Worm (Caenorhabditis elegans) whole organism, late embryonic: ENCODE results near the gene F26F4.12.
A peak's percentile ranks its signal among the peaks of the same experiment; 100 is the strongest.

ENCODE experiments used
- C08G9.2 ChIP-seq: sonication (generic microtip); optimal IDR thresholded peaks from 2 replicates; lab custom pipeline; 2016; ENCODE audit warnings: mild to moderate bottlenecking, missing genetic modification characterization, moderate library complexity, missing compliant biosample characterization
- K02D7.2 ChIP-seq: sonication (generic microtip); optimal IDR thresholded peaks from 2 replicates; lab custom pipeline; 2017; ENCODE audit warnings: mild to moderate bottlenecking, missing genetic modification characterization, missing compliant biosample characterization
- K09A11.1 ChIP-seq: sonication (generic microtip); optimal IDR thresholded peaks from 2 replicates; lab custom pipeline; 2017; ENCODE audit warnings: antibody characterized with exemption, mild to moderate bottlenecking, missing genetic modification characterization, missing compliant biosample characterization; ENCODE audit not compliant: insufficient read depth
- Y22D7AL.16 ChIP-seq: sonication (generic microtip); optimal IDR thresholded peaks from 2 replicates; lab custom pipeline; 2016; ENCODE audit warnings: missing genetic modification characterization, missing compliant biosample characterization
- ceh-18 ChIP-seq: sonication (generic microtip); optimal IDR thresholded peaks from 2 replicates; lab custom pipeline; 2016; ENCODE audit warnings: missing genetic modification characterization, missing compliant biosample characterization
- ceh-24 ChIP-seq: sonication (generic microtip); optimal IDR thresholded peaks from 2 replicates; lab custom pipeline; 2016; ENCODE audit warnings: mild to moderate bottlenecking, missing genetic modification characterization, missing compliant biosample characterization
- ceh-30 ChIP-seq: fragments of 150-350 bp; optimal IDR thresholded peaks from 2 replicates; lab custom pipeline; 2014; ENCODE audit warnings: missing biosample characterization, missing genetic modification characterization
- ceh-31 ChIP-seq: sonication (generic microtip); optimal IDR thresholded peaks from 2 replicates; lab custom pipeline; 2016; ENCODE audit warnings: missing genetic modification characterization, missing compliant biosample characterization
- ceh-45 ChIP-seq: fragments of 200-800 bp; sonication (Bioruptor generic); IDR thresholded peaks from 2 replicates; pipeline ENCODE4 v1.3.6; 2022; ENCODE audit warnings: missing genetic modification reagents, missing genetic modification characterization, missing compliant biosample characterization
- ceh-6 ChIP-seq: fragments of 200-800 bp; sonication (Bioruptor generic); optimal IDR thresholded peaks from 2 replicates; lab custom pipeline; 2018; ENCODE audit warnings: mild to moderate bottlenecking, missing genetic modification characterization, missing compliant biosample characterization
- ceh-9 ChIP-seq: sonication (generic microtip); optimal IDR thresholded peaks from 2 replicates; lab custom pipeline; 2016; ENCODE audit warnings: mild to moderate bottlenecking, missing genetic modification characterization, inconsistent platforms, missing compliant biosample characterization
- che-1 ChIP-seq: sonication (generic microtip); optimal IDR thresholded peaks from 2 replicates; lab custom pipeline; 2016; ENCODE audit warnings: mild to moderate bottlenecking, missing genetic modification characterization, missing compliant biosample characterization
- dmd-4 ChIP-seq: sonication (generic microtip); optimal IDR thresholded peaks from 2 replicates; lab custom pipeline; 2016; ENCODE audit warnings: borderline replicate concordance, missing genetic modification characterization, missing compliant biosample characterization
- dve-1 ChIP-seq: sonication (generic microtip); optimal IDR thresholded peaks from 2 replicates; lab custom pipeline; 2017; ENCODE audit warnings: antibody characterized with exemption, mild to moderate bottlenecking, missing genetic modification characterization, missing compliant biosample characterization
- elt-2 ChIP-seq: sonication (generic microtip); optimal IDR thresholded peaks from 2 replicates; lab custom pipeline; 2016; ENCODE audit warnings: missing genetic modification reagents, missing genetic modification characterization, missing compliant biosample characterization
- elt-4 ChIP-seq: sonication (generic microtip); optimal IDR thresholded peaks from 2 replicates; lab custom pipeline; 2016; ENCODE audit warnings: missing genetic modification characterization, missing compliant biosample characterization
- ets-4 ChIP-seq: sonication (generic microtip); optimal IDR thresholded peaks from 2 replicates; lab custom pipeline; 2016; ENCODE audit warnings: missing genetic modification characterization, missing compliant biosample characterization
- eyg-1 ChIP-seq: sonication (generic microtip); optimal IDR thresholded peaks from 2 replicates; lab custom pipeline; 2016; ENCODE audit warnings: missing genotype, missing genetic modification characterization, missing compliant biosample characterization
- fax-1 ChIP-seq: sonication (generic microtip); optimal IDR thresholded peaks from 2 replicates; lab custom pipeline; 2016; ENCODE audit warnings: missing genotype, missing genetic modification characterization, missing compliant biosample characterization
- fkh-10 ChIP-seq: fragments of 150-350 bp; optimal IDR thresholded peaks from 2 replicates; lab custom pipeline; 2014; ENCODE audit warnings: missing biosample characterization, missing genetic modification reagents, missing genetic modification characterization
- fkh-6 ChIP-seq: sonication (generic microtip); optimal IDR thresholded peaks from 2 replicates; lab custom pipeline; 2016; ENCODE audit warnings: missing genetic modification characterization, missing compliant biosample characterization
- hlh-15 ChIP-seq: sonication (generic microtip); optimal IDR thresholded peaks from 2 replicates; lab custom pipeline; 2016; ENCODE audit warnings: missing genetic modification characterization, missing compliant biosample characterization
- hlh-30 ChIP-seq: sonication (generic microtip); optimal IDR thresholded peaks from 2 replicates; lab custom pipeline; 2017; ENCODE audit warnings: antibody characterized with exemption, missing genetic modification characterization, missing compliant biosample characterization; ENCODE audit not compliant: insufficient read depth
- hlh-6 ChIP-seq: sonication (generic microtip); optimal IDR thresholded peaks from 2 replicates; lab custom pipeline; 2016; ENCODE audit warnings: missing genotype, missing genetic modification characterization, missing compliant biosample characterization
- hlh-8 ChIP-seq: sonication (generic microtip); optimal IDR thresholded peaks from 2 replicates; lab custom pipeline; 2016; ENCODE audit warnings: missing genotype, missing genetic modification characterization, missing compliant biosample characterization
- lim-6 ChIP-seq: sonication (generic microtip); optimal IDR thresholded peaks from 2 replicates; lab custom pipeline; 2016; ENCODE audit warnings: missing genetic modification characterization, missing compliant biosample characterization
- lin-11 ChIP-seq: fragments of 200-800 bp; sonication (Bioruptor generic); optimal IDR thresholded peaks from 2 replicates; lab custom pipeline; 2018; ENCODE audit warnings: mild to moderate bottlenecking, missing genetic modification characterization, missing compliant biosample characterization
- madf-2 ChIP-seq: sonication (generic microtip); optimal IDR thresholded peaks from 2 replicates; lab custom pipeline; 2017; ENCODE audit warnings: missing genetic modification characterization, missing compliant biosample characterization
- mec-3 ChIP-seq: sonication (generic microtip); optimal IDR thresholded peaks from 2 replicates; lab custom pipeline; 2016; ENCODE audit warnings: borderline replicate concordance, missing genetic modification characterization, missing compliant biosample characterization
- nfya-1 ChIP-seq: sonication (generic microtip); optimal IDR thresholded peaks from 2 replicates; lab custom pipeline; 2017; ENCODE audit warnings: missing genetic modification characterization, mild to moderate bottlenecking, missing compliant biosample characterization, antibody characterized with exemption, moderate library complexity
- nhr-11 ChIP-seq: fragments of 150-350 bp; optimal IDR thresholded peaks from 2 replicates; lab custom pipeline; 2014; ENCODE audit warnings: missing biosample characterization, missing genetic modification characterization
- npax-4 ChIP-seq: sonication (generic microtip); optimal IDR thresholded peaks from 2 replicates; lab custom pipeline; 2016; ENCODE audit warnings: missing genetic modification characterization, missing compliant biosample characterization
- odd-2 ChIP-seq: sonication (generic microtip); optimal IDR thresholded peaks from 2 replicates; lab custom pipeline; 2017; ENCODE audit warnings: antibody characterized with exemption, mild to moderate bottlenecking, missing genetic modification characterization, missing compliant biosample characterization
- pag-3 ChIP-seq: sonication (generic microtip); optimal IDR thresholded peaks from 2 replicates; lab custom pipeline; 2016; ENCODE audit warnings: missing compliant biosample characterization, missing genetic modification characterization, borderline replicate concordance
- pat-9 ChIP-seq: fragments of 200-800 bp; sonication (Bioruptor generic); optimal IDR thresholded peaks from 2 replicates; lab custom pipeline; 2018; ENCODE audit warnings: mild to moderate bottlenecking, missing genetic modification characterization, moderate library complexity, missing compliant biosample characterization
- pax-1 ChIP-seq: fragments of 150-350 bp; optimal IDR thresholded peaks from 2 replicates; lab custom pipeline; 2014; ENCODE audit warnings: missing biosample characterization, missing genetic modification characterization
- pha-4 ChIP-seq: fragments of 150-350 bp; optimal IDR thresholded peaks from 2 replicates; lab custom pipeline; 2018; ENCODE audit warnings: missing biosample characterization, missing genetic modification reagents, missing genetic modification characterization
- pqm-1 ChIP-seq: sonication (generic microtip); optimal IDR thresholded peaks from 2 replicates; lab custom pipeline; 2016; ENCODE audit warnings: missing genetic modification characterization, missing compliant biosample characterization
- pros-1 ChIP-seq: fragments of 150-350 bp; optimal IDR thresholded peaks from 2 replicates; lab custom pipeline; 2014; ENCODE audit warnings: missing biosample characterization, missing genetic modification reagents, missing genetic modification characterization
- ref-2 ChIP-seq: sonication (generic microtip); optimal IDR thresholded peaks from 2 replicates; lab custom pipeline; 2016; ENCODE audit warnings: missing genetic modification characterization, missing compliant biosample characterization
- sox-2 ChIP-seq: fragments of 200-800 bp; sonication (Bioruptor generic); IDR thresholded peaks from 2 replicates; pipeline ENCODE4 v1.3.6; 2022; ENCODE audit warnings: missing genetic modification reagents, missing genetic modification characterization, missing compliant biosample characterization
- sox-4 ChIP-seq: sonication (generic microtip); optimal IDR thresholded peaks from 2 replicates; lab custom pipeline; 2017; ENCODE audit warnings: mild to moderate bottlenecking, missing genetic modification characterization, inconsistent platforms, missing compliant biosample characterization
- tbx-2 ChIP-seq: sonication (generic microtip); optimal IDR thresholded peaks from 2 replicates; lab custom pipeline; 2016; ENCODE audit warnings: missing genetic modification characterization, missing compliant biosample characterization
- tbx-7 ChIP-seq: sonication (generic microtip); optimal IDR thresholded peaks from 2 replicates; lab custom pipeline; 2016; ENCODE audit warnings: missing genotype, missing genetic modification characterization, missing compliant biosample characterization
- ttx-3 ChIP-seq: sonication (generic microtip); optimal IDR thresholded peaks from 2 replicates; lab custom pipeline; 2016; ENCODE audit warnings: missing genetic modification reagents, missing genetic modification characterization, missing compliant biosample characterization
- unc-3 ChIP-seq, 2 experiments: fragments of 200-800 bp in 1 of 2; sonication (Bioruptor generic) in 1 of 2; sonication (generic microtip) in 1 of 2; conservative IDR thresholded peaks in 1 of 2; optimal IDR thresholded peaks in 1 of 2; 2 replicates each; pipeline versions ENCODE4 v1.3.6 to Lab custom; 2016 to 2022; ENCODE audit warnings: missing compliant biosample characterization in 2 of 2, missing genetic modification characterization in 2 of 2, missing genetic modification reagents in 1 of 2
- unc-42 ChIP-seq: sonication (generic microtip); optimal IDR thresholded peaks from 2 replicates; lab custom pipeline; 2016; ENCODE audit warnings: missing genotype, missing genetic modification characterization, missing compliant biosample characterization
- unc-55 ChIP-seq: sonication (generic microtip); optimal IDR thresholded peaks from 2 replicates; lab custom pipeline; 2017; ENCODE audit warnings: missing biosample characterization, missing genetic modification reagents, missing genetic modification characterization
- unc-86 ChIP-seq: sonication (generic microtip); optimal IDR thresholded peaks from 2 replicates; lab custom pipeline; 2016; ENCODE audit warnings: missing genetic modification characterization, missing compliant biosample characterization
- zip-5 ChIP-seq: sonication (generic microtip); optimal IDR thresholded peaks from 2 replicates; lab custom pipeline; 2016; ENCODE audit warnings: missing genetic modification characterization, missing compliant biosample characterization

Gene F26F4.12

DNA sequence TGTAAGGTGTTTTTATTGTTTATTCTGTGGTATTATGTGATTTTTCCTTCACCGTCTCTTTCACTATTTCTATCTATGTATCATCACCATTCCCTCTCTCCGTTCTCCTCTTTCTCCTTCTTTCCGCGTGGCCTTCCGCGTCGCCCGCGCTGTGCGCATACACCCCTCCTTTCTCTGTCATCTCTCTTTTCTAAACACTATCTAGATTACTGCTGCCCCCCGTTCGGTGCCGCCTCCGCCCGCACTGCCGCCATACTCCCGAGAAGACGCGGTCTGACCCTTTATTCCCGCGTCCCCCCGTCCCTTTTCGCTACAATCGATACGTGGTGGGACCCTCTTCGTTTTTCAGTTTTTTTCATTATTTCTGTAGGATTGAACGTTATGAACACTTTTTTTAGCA, 38.8 kb upstream of the F26F4.12 start (continued):
- TF ChIP-seq fkh-6 (tag; lab: Kevin White, UChicago) (no peak), tbx-7 (tag; lab: Kevin White, UChicago) (peak; percentile 4), dmd-4 (tag; lab: Kevin White, UChicago) (peak; percentile 45), ref-2 (peak; percentile 14)

- TF ChIP-seq nhr-11 (tag; lab: Kevin White, UChicago): no peak
- TF ChIP-seq mec-3 (tag; lab: Kevin White, UChicago): peak; percentile 51
- no peak for TF ChIP-seq hlh-15
- no peak for TF ChIP-seq unc-3 (GFP tag; conservative IDR thresholded peaks at IDR 0.05; lab: Robert Waterston, UW)
- TF ChIP-seq unc-3 (tag; optimal IDR thresholded peaks at IDR 0.05; lab: Kevin White, UChicago): no peak
- TF ChIP-seq ceh-18 (tag; lab: Kevin White, UChicago): peak; percentile 24
- TF ChIP-seq dmd-4 (tag; lab: Kevin White, UChicago): peak; percentile 71
- no peak for TF ChIP-seq sox-2 (GFP tag; lab: Robert Waterston, UW)
- peak; percentile 86 for TF ChIP-seq tbx-2 (tag; lab: Kevin White, UChicago)
- no peak for TF ChIP-seq unc-55 (GFP tag; lab: Kevin White, UChicago)
- peak; percentile 52 for TF ChIP-seq fax-1 (tag; lab: Kevin White, UChicago)
- TF ChIP-seq zip-5 (tag; lab: Kevin White, UChicago): no peak
- TF ChIP-seq pros-1 (tag; lab: Kevin White, UChicago): peak; percentile 47
- TF ChIP-seq lim-6: no peak
- TF ChIP-seq sox-4 (tag; lab: Kevin White, UChicago): peak; percentile 6
- TF ChIP-seq pag-3 (tag; lab: Kevin White, UChicago): no peak
- no peak for TF ChIP-seq pha-4
- TF ChIP-seq odd-2 (tag; lab: Kevin White, UChicago): no peak
- no peak for TF ChIP-seq pat-9 (tag; lab: Kevin White, UChicago)
- no peak for TF ChIP-seq elt-2 (tag; lab: Kevin White, UChicago)
- TF ChIP-seq ceh-31 (tag; lab: Kevin White, UChicago): peak; percentile 84
- peak; percentile 65 for TF ChIP-seq unc-42 (tag; lab: Kevin White, UChicago)
- TF ChIP-seq dve-1 (tag; lab: Kevin White, UChicago): no peak
- no peak for TF ChIP-seq lin-11 (tag; lab: Kevin White, UChicago)
- TF ChIP-seq fkh-10 (GFP tag; lab: Kevin White, UChicago): no peak
- TF ChIP-seq pqm-1 (tag; lab: Kevin White, UChicago): no peak
- TF ChIP-seq hlh-6 (tag; lab: Kevin White, UChicago): peak; percentile 75
- peak; percentile 73 for TF ChIP-seq nfya-1 (tag; lab: Kevin White, UChicago)
- peak; percentile 2 for TF ChIP-seq ceh-6 (GFP tag; lab: Kevin White, UChicago)
- no peak for TF ChIP-seq tbx-7 (tag; lab: Kevin White, UChicago)
- no peak for TF ChIP-seq pax-1 (tag; lab: Kevin White, UChicago)
- TF ChIP-seq ceh-45: no peak
- no peak for TF ChIP-seq ceh-30 (tag; lab: Kevin White, UChicago)
- TF ChIP-seq ttx-3 (tag; lab: Kevin White, UChicago): no peak
- no peak for TF ChIP-seq ceh-9 (tag; lab: Kevin White, UChicago)
- no peak for TF ChIP-seq fkh-6 (tag; lab: Kevin White, UChicago)
- TF ChIP-seq ceh-24: no peak
- peak; percentile 19 for TF ChIP-seq ets-4 (tag; lab: Kevin White, UChicago)
- peak; percentile 29 for TF ChIP-seq unc-86 (tag; lab: Kevin White, UChicago)
- TF ChIP-seq K02D7.2 (tag; lab: Kevin White, UChicago): peak; percentile 37
- peak; percentile 60 for TF ChIP-seq C08G9.2 (tag; lab: Kevin White, UChicago)
- no peak for TF ChIP-seq che-1 (tag; lab: Kevin White, UChicago)
- no peak for TF ChIP-seq madf-2 (tag; lab: Kevin White, UChicago)
- TF ChIP-seq eyg-1 (tag; lab: Kevin White, UChicago): peak; percentile 30
- TF ChIP-seq elt-4 (tag; lab: Kevin White, UChicago): no peak
- TF ChIP-seq hlh-30: peak; percentile 77
- TF ChIP-seq Y22D7AL.16 (tag; lab: Kevin White, UChicago): no peak
- peak; percentile 76 for TF ChIP-seq hlh-8 (tag; lab: Kevin White, UChicago)
- no peak for TF ChIP-seq npax-4 (tag; lab: Kevin White, UChicago)
- no peak for TF ChIP-seq K09A11.1
Observed at ce11 chrIII:4947352-4947751, 37.5 kb upstream of the F26F4.12 start.
